Worm (Caenorhabditis elegans) whole organism, early embryonic: ENCODE results near the gene Y69A2AR.46.

Experiments used
- F13C5.2 ChIP-seq: sonication (generic microtip); optimal IDR thresholded peaks from 2 replicates; lab custom pipeline; 2017; ENCODE audit warnings: mild to moderate bottlenecking, missing genetic modification characterization, inconsistent platforms, missing compliant biosample characterization
- ama-1 ChIP-seq: fragments of 150-350 bp; optimal IDR thresholded peaks from 2 replicates; lab custom pipeline; 2014
- hmg-4 ChIP-seq: fragments of 200-800 bp; sonication (Bioruptor generic); optimal IDR thresholded peaks from 2 replicates; lab custom pipeline; 2018; ENCODE audit warnings: mild to moderate bottlenecking, missing genetic modification characterization, missing compliant biosample characterization
- hnd-1 ChIP-seq: sonication (generic microtip); optimal IDR thresholded peaks from 2 replicates; lab custom pipeline; 2016; ENCODE audit warnings: missing genetic modification characterization, missing compliant biosample characterization
- tbx-37 ChIP-seq: fragments of 200-800 bp; sonication (Bioruptor generic); conservative IDR thresholded peaks from 2 replicates; pipeline ENCODE4 v1.3.6; 2022; ENCODE audit warnings: missing genetic modification reagents, missing genetic modification characterization, missing compliant biosample characterization

DNA sequence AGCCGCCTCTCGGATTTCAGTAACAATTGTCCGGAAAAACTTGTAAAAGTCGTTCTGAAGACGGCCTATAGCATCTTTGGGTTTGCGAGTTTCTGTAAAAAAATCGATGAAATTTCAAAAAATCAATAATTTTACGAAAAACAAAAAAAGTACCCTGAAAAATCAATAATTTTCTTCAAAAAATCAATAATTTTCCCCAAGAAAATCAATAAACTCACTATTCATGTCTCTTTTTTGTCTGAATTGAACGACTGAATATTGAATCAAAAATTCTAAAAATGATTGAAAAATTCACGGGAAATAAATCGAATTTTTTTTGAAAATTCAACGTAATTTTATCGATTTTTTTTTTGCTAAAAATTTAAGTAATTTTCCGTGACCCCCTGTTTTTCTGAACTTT is 10.0 kb upstream of the Y69A2AR.46 start, which contains the start of gene Y69A2AR.23:
- TF ChIP-seq ama-1 (lab: Kevin White, UChicago): no peak
- TF ChIP-seq F13C5.2: no peak
- no peak for TF ChIP-seq tbx-37 (GFP tag; lab: Robert Waterston, UW)
- TF ChIP-seq hmg-4 (GFP tag; lab: Kevin White, UChicago): no peak
- TF ChIP-seq hnd-1 (tag; lab: Kevin White, UChicago): no peak
